Worm (Caenorhabditis elegans): ENCODE measurements around the gene EGAP1.5.

The EGAP1.5 gene

ce11 chrIII:5931433-5931994, at the start of gene EGAP1.5:
EGAP1.5 (plus strand) TSS chrIII:5931721.
- TF ChIP-seq ama-1 (optimal IDR thresholded peaks at IDR 0.05) (no peak), flt-1 (GFP tag; IDR thresholded peaks at IDR 0.05) (no peak), F13C5.2 (tag; optimal IDR thresholded peaks at IDR 0.05) (no peak), pes-1 (GFP tag; IDR thresholded peaks at IDR 0.05) (no peak), tbx-37 (GFP tag; conservative IDR thresholded peaks at IDR 0.05) (no peak), sea-1 (GFP tag; conservative IDR thresholded peaks at IDR 0.05) (no peak)

ce11 chrIII:5882284-5882683, 49.2 kb upstream of the EGAP1.5 start:
- TF ChIP-seq flt-1 (GFP tag; IDR thresholded peaks at IDR 0.05) (no peak), ama-1 (optimal IDR thresholded peaks at IDR 0.05) (peak; percentile 14), ceh-13 (GFP tag; optimal IDR thresholded peaks at IDR 0.05) (no peak), hmbx-1 (tag; optimal IDR thresholded peaks at IDR 0.05) (no peak), ceh-36 (tag; optimal IDR thresholded peaks at IDR 0.05) (no peak), tra-4 (tag; optimal IDR thresholded peaks at IDR 0.05) (no peak)

ce11 chrIII:5882823-5883222, 48.7 kb upstream of the EGAP1.5 start, which contains the start of gene F01F1.14:
F01F1.14 (minus strand) TSS chrIII:5882923.
- TF ChIP-seq ama-1 (optimal IDR thresholded peaks at IDR 0.05) (no peak), tra-4 (tag; optimal IDR thresholded peaks at IDR 0.05) (no peak)

ce11 chrIII:5883517-5883916, 48.0 kb upstream of the EGAP1.5 start:
- TF ChIP-seq scrt-1 (GFP tag; IDR thresholded peaks at IDR 0.05) (no peak), hmbx-1 (tag; optimal IDR thresholded peaks at IDR 0.05) (no peak), flt-1 (GFP tag; IDR thresholded peaks at IDR 0.05) (no peak), hmg-4 (GFP tag; optimal IDR thresholded peaks at IDR 0.05) (no peak), sea-1 (GFP tag; conservative IDR thresholded peaks at IDR 0.05) (no peak), tra-4 (tag; optimal IDR thresholded peaks at IDR 0.05) (no peak), ceh-13 (GFP tag; optimal IDR thresholded peaks at IDR 0.05) (no peak), hnd-1 (tag; optimal IDR thresholded peaks at IDR 0.05) (no peak), F13C5.2 (tag; optimal IDR thresholded peaks at IDR 0.05) (no peak), pes-1 (GFP tag; IDR thresholded peaks at IDR 0.05) (no peak), B0310.2 (tag; optimal IDR thresholded peaks at IDR 0.05) (no peak), ama-1 (optimal IDR thresholded peaks at IDR 0.05) (no peak), ceh-36 (tag; optimal IDR thresholded peaks at IDR 0.05) (no peak), ets-7 (tag; optimal IDR thresholded peaks at IDR 0.05) (no peak)

- no peak for TF ChIP-seq F13C5.2 (tag; optimal IDR thresholded peaks at IDR 0.05)
- no peak for TF ChIP-seq ceh-36 (tag; optimal IDR thresholded peaks at IDR 0.05)
- TF ChIP-seq scrt-1 (GFP tag; IDR thresholded peaks at IDR 0.05) = no peak
These were observed 47.5 kb upstream of the EGAP1.5 start, which contains the start of gene C28H8.5 for ce11 chrIII:5884007-5884406. C28H8.5 (plus strand) TSS chrIII:5884307.

ce11 chrIII:5884459-5884858, 47.1 kb upstream of the EGAP1.5 start:
- TF ChIP-seq hmbx-1 (tag; optimal IDR thresholded peaks at IDR 0.05) = no peak
- no peak for TF ChIP-seq tbx-11 (GFP tag; IDR thresholded peaks at IDR 0.05)
- TF ChIP-seq sea-1 (GFP tag; conservative IDR thresholded peaks at IDR 0.05) = no peak
- no peak for TF ChIP-seq tra-4 (tag; optimal IDR thresholded peaks at IDR 0.05)
- no peak for TF ChIP-seq flt-1 (GFP tag; IDR thresholded peaks at IDR 0.05)
- no peak for TF ChIP-seq ceh-36 (tag; optimal IDR thresholded peaks at IDR 0.05)
- no peak for TF ChIP-seq hmg-4 (GFP tag; optimal IDR thresholded peaks at IDR 0.05)
- no peak for TF ChIP-seq ets-7 (tag; optimal IDR thresholded peaks at IDR 0.05)
- TF ChIP-seq tbx-37 (GFP tag; conservative IDR thresholded peaks at IDR 0.05) = no peak
- TF ChIP-seq ceh-13 (GFP tag; optimal IDR thresholded peaks at IDR 0.05) = no peak
- no peak for TF ChIP-seq pes-1 (GFP tag; IDR thresholded peaks at IDR 0.05)
- TF ChIP-seq scrt-1 (GFP tag; IDR thresholded peaks at IDR 0.05) = no peak
- TF ChIP-seq hnd-1 (tag; optimal IDR thresholded peaks at IDR 0.05) = no peak

- TF ChIP-seq aly-1 (tag; optimal IDR thresholded peaks at IDR 0.05) = no peak
- TF ChIP-seq tra-4 (tag; optimal IDR thresholded peaks at IDR 0.05) = no peak
- no peak for TF ChIP-seq B0310.2 (tag; optimal IDR thresholded peaks at IDR 0.05)
- no peak for TF ChIP-seq ets-7 (tag; optimal IDR thresholded peaks at IDR 0.05)
- no peak for TF ChIP-seq hnd-1 (tag; optimal IDR thresholded peaks at IDR 0.05)
- no peak for TF ChIP-seq ama-1 (optimal IDR thresholded peaks at IDR 0.05)
- no peak for TF ChIP-seq scrt-1 (GFP tag; IDR thresholded peaks at IDR 0.05)
- no peak for TF ChIP-seq ceh-36 (tag; optimal IDR thresholded peaks at IDR 0.05)
- no peak for TF ChIP-seq hmbx-1 (tag; optimal IDR thresholded peaks at IDR 0.05)
- no peak for TF ChIP-seq sea-1 (GFP tag; conservative IDR thresholded peaks at IDR 0.05)
- no peak for TF ChIP-seq tbx-37 (GFP tag; conservative IDR thresholded peaks at IDR 0.05)
These were observed 44.6 kb upstream of the EGAP1.5 start, which contains the start of gene C28H8.7 for ce11 chrIII:5886893-5887292. C28H8.7 (minus strand) TSS chrIII:5886993.

ce11 chrIII:5888675-5889074, 42.8 kb upstream of the EGAP1.5 start, which contains the start of gene C28H8.8:
C28H8.8 (minus strand) TSS chrIII:5888775.
- TF ChIP-seq pes-1 (GFP tag; IDR thresholded peaks at IDR 0.05) (no peak), hmg-4 (GFP tag; optimal IDR thresholded peaks at IDR 0.05) (no peak), scrt-1 (GFP tag; IDR thresholded peaks at IDR 0.05) (no peak), tra-4 (tag; optimal IDR thresholded peaks at IDR 0.05) (no peak), flt-1 (GFP tag; IDR thresholded peaks at IDR 0.05) (no peak), hnd-1 (tag; optimal IDR thresholded peaks at IDR 0.05) (no peak), hmbx-1 (tag; optimal IDR thresholded peaks at IDR 0.05) (no peak), B0310.2 (tag; optimal IDR thresholded peaks at IDR 0.05) (no peak), sea-1 (GFP tag; conservative IDR thresholded peaks at IDR 0.05) (no peak), tbx-37 (GFP tag; conservative IDR thresholded peaks at IDR 0.05) (no peak), tbx-11 (GFP tag; IDR thresholded peaks at IDR 0.05) (no peak), F13C5.2 (tag; optimal IDR thresholded peaks at IDR 0.05) (no peak), ceh-13 (GFP tag; optimal IDR thresholded peaks at IDR 0.05) (no peak), aly-1 (tag; optimal IDR thresholded peaks at IDR 0.05) (no peak)

Data from whole organism, early embryonic.